Worm (Caenorhabditis elegans): ENCODE results near the gene F26F4.8.
A peak's percentile ranks its signal among the peaks of the same experiment; 100 is the strongest.

Gene F26F4.8

ce11 chrIII:4947352-4947751 lies 42.1 kb upstream of the F26F4.8 start (continued):
- no peak for TF ChIP-seq tra-1 (GFP tag; IDR thresholded peaks at IDR 0.05)
- peak; percentile 82 for TF ChIP-seq hlh-30 (tag; optimal IDR thresholded peaks at IDR 0.05; ENCODE audit: insufficient read depth)
- TF ChIP-seq mes-2 (tag; optimal IDR thresholded peaks at IDR 0.05; ENCODE audit: poor library complexity, severe bottlenecking) = peak; percentile 37
- no peak for TF ChIP-seq daf-16 (GFP tag; optimal IDR thresholded peaks at IDR 0.05)
- TF ChIP-seq daf-16 (tag; optimal IDR thresholded peaks at IDR 0.05) = no peak
- no peak for TF ChIP-seq lin-39 (tag; optimal IDR thresholded peaks at IDR 0.05)
- TF ChIP-seq ZK337.2 (GFP tag; IDR thresholded peaks at IDR 0.05) = no peak
- no peak for TF ChIP-seq lsy-2 (tag; optimal IDR thresholded peaks at IDR 0.05)
- TF ChIP-seq pha-4 (GFP tag; IDR thresholded peaks at IDR 0.05) = no peak
- TF ChIP-seq pha-4 (tag; optimal IDR thresholded peaks at IDR 0.05) = no peak
- TF ChIP-seq mep-1 (tag; optimal IDR thresholded peaks at IDR 0.05) = peak; percentile 27
- TF ChIP-seq D1046.2 (GFP tag; IDR thresholded peaks at IDR 0.05) = no peak
- TF ChIP-seq ceh-44 (GFP tag; IDR thresholded peaks at IDR 0.05) = no peak
- TF ChIP-seq tag-97 (GFP tag; IDR thresholded peaks at IDR 0.05) = no peak
- peak; percentile 98 for TF ChIP-seq aha-1 (tag)
- no peak for TF ChIP-seq Y5F2A.4 (GFP tag; optimal IDR thresholded peaks at IDR 0.05)
- TF ChIP-seq mdt-29 (GFP tag; IDR thresholded peaks at IDR 0.05) = no peak
- peak; percentile 78 for TF ChIP-seq madf-9 (GFP tag; conservative IDR thresholded peaks at IDR 0.05)
- no peak for TF ChIP-seq F44E2.7 (GFP tag; IDR thresholded peaks at IDR 0.05)
- TF ChIP-seq ztf-7 (tag; optimal IDR thresholded peaks at IDR 0.05) = no peak
- no peak for TF ChIP-seq nhr-102 (tag; optimal IDR thresholded peaks at IDR 0.05)
- TF ChIP-seq arid-1 (GFP tag; conservative IDR thresholded peaks at IDR 0.05) = no peak
- no peak for TF ChIP-seq ama-1 (optimal IDR thresholded peaks at IDR 0.05)
- TF ChIP-seq zag-1 (tag; optimal IDR thresholded peaks at IDR 0.05) = no peak
- no peak for TF ChIP-seq fkh-10 (GFP tag; optimal IDR thresholded peaks at IDR 0.05)

DNA sequence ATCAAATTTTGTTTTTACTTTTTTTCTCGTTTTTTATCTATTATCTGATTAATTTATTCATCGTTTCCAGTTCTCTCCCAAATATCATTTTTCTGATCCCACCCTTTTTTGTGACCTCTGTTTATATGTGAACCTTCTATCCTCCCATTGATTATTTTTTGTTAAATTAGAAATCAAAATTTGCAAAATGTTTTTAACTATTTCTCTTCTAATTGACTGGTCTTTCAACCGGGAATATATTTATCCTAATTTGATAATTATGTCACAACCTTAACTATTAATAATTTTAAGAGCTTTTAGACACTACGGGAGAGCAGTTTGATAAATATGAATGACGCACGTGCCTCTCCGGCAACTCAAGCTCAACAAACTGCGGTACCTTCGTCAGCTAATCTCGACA lies 38.9 kb upstream of the F26F4.8 start, which contains the start of gene ntl-9:
ntl-9 (plus strand) TSS at position 301 of the 400 bp plus-strand sequence.
- TF ChIP-seq ztf-11 (tag; optimal IDR thresholded peaks at IDR 0.05) = no peak
- no peak for TF ChIP-seq ceh-82 (tag; optimal IDR thresholded peaks at IDR 0.05)
- no peak for TF ChIP-seq F44E2.7 (GFP tag; IDR thresholded peaks at IDR 0.05)
- no peak for TF ChIP-seq ama-1 (optimal IDR thresholded peaks at IDR 0.05)
- TF ChIP-seq daf-8 (GFP tag; IDR thresholded peaks at IDR 0.05) = no peak
- no peak for TF ChIP-seq ceh-62 (tag; optimal IDR thresholded peaks at IDR 0.05)
- TF ChIP-seq lsy-2 (tag; optimal IDR thresholded peaks at IDR 0.05) = no peak
- TF ChIP-seq zip-2 (tag; optimal IDR thresholded peaks at IDR 0.05) = no peak
- no peak for TF ChIP-seq lim-7 (GFP tag; IDR thresholded peaks at IDR 0.05)
- TF ChIP-seq T20F7.1 (GFP tag; optimal IDR thresholded peaks at IDR 0.05) = no peak
- TF ChIP-seq attf-4 (tag; optimal IDR thresholded peaks at IDR 0.05) = no peak
- no peak for TF ChIP-seq lin-39 (tag; optimal IDR thresholded peaks at IDR 0.05)
- no peak for TF ChIP-seq aha-1 (tag)
- TF ChIP-seq aly-2 (tag; optimal IDR thresholded peaks at IDR 0.05) = no peak

DNA sequence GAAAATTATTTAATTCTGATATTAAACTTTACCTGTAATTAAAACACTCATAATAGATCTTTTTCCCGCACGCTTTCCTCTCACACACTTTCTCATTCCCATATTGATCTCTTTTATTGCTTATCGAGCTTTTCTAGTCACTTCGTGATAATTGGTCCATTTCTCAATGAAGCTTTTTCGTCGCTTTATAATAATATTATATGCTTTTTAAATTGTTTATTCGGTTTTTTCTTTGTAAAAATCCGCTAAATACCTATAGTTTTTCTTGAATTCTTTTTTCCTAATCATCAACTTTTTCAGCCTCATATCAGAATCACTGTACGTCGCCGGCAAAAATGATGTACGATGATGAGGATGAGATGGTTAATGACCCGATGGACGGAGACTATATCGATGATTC lies 34.0 kb upstream of the F26F4.8 start, which contains the start of gene rpb-2:
rpb-2 (plus strand) TSS at position 301 of the 400 bp plus-strand sequence.
- TF ChIP-seq daf-19 (GFP tag; conservative IDR thresholded peaks at IDR 0.05) (no peak), cey-2 (tag; optimal IDR thresholded peaks at IDR 0.05; ENCODE audit: borderline replicate concordance, insufficient read depth) (no peak)

DNA sequence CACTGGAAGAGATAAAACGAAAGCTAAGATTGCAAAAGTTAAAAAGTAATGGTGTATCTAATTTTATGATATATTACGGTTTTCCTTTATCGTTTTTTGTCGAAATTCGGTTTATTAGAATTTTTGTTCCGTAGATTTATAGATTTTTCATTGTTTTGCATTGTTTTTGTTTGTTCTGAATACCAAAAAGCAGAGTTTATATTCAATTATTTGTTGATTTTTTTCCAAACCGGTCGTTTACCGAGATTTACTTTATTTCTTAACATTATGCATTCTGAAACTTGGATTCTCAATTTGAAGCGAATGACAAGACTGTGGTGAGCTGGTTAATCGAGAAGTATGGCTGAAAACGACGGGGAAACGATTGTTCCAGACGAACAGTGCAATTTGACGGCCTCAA lies 31.7 kb upstream of the F26F4.8 start, which contains the start of gene fsn-1:
fsn-1 (plus strand) TSS at position 301 of the 400 bp plus-strand sequence.
- TF ChIP-seq hmg-1.1 (GFP tag; IDR thresholded peaks at IDR 0.05) = no peak
- TF ChIP-seq aha-1 (tag) = peak; percentile 72
